Worm (Caenorhabditis elegans) whole organism, L4 larva: Measurements from ENCODE around the gene scl-1.

Experiments
- F10B5.3 ChIP-seq: sonication (generic microtip); optimal IDR thresholded peaks from 2 replicates; lab custom pipeline; 2016; ENCODE audit warnings: mild to moderate bottlenecking, missing genetic modification characterization, missing compliant biosample characterization
- F26F4.8 ChIP-seq: fragments of 200-800 bp; sonication (Bioruptor generic); conservative IDR thresholded peaks from 2 replicates; pipeline ENCODE4 v1.3.6; 2022; ENCODE audit warnings: missing genetic modification characterization, missing compliant biosample characterization
- Y48G9A.11 ChIP-seq: fragments of 200-800 bp; sonication (Bioruptor generic); IDR thresholded peaks from 2 replicates; pipeline ENCODE4 v1.3.6; 2022; ENCODE audit warnings: missing genetic modification reagents, missing genetic modification characterization, missing compliant biosample characterization
- ZK337.2 ChIP-seq: fragments of 200-800 bp; sonication (Bioruptor generic); IDR thresholded peaks from 2 replicates; pipeline ENCODE4 v1.3.6; 2022; ENCODE audit warnings: missing genetic modification reagents, missing genetic modification characterization, missing compliant biosample characterization
- ZK546.5 ChIP-seq, 2 experiments: sonication (generic microtip); optimal IDR thresholded peaks; 2 replicates each; lab custom pipeline; 2017; ENCODE audit warnings: missing biosample characterization in 2 of 2, missing genetic modification characterization in 2 of 2
- aha-1 ChIP-seq: fragments of 150-350 bp; peaks from one replicate; lab custom pipeline; 2014; ENCODE audit warnings: missing biosample characterization, missing genetic modification characterization
- attf-4 ChIP-seq: sonication (generic microtip); optimal IDR thresholded peaks from 3 replicates; lab custom pipeline; 2017; ENCODE audit warnings: missing biosample characterization, missing genetic modification characterization
- ces-1 ChIP-seq: fragments of 150-350 bp; sonication (generic microtip); optimal IDR thresholded peaks from 4 replicates; lab custom pipeline; 2014; ENCODE audit warnings: missing biosample characterization, missing genetic modification reagents, missing genetic modification characterization
- ctbp-1 ChIP-seq: fragments of 200-800 bp; sonication (Bioruptor generic); IDR thresholded peaks from 2 replicates; pipeline ENCODE4 v1.3.6; 2022; ENCODE audit warnings: missing genetic modification reagents, missing genetic modification characterization, missing compliant biosample characterization
- daf-16 ChIP-seq, 3 experiments: sonication (generic microtip); optimal IDR thresholded peaks; 2 replicates each; lab custom pipeline; 2016 to 2017; ENCODE audit warnings: missing genetic modification characterization in 3 of 3, missing genetic modification reagents in 3 of 3, mild to moderate bottlenecking in 2 of 3, missing compliant biosample characterization in 2 of 3, missing biosample characterization in 1 of 3, moderate library complexity in 1 of 3
- daf-8 ChIP-seq: fragments of 200-800 bp; sonication (Bioruptor generic); IDR thresholded peaks from 2 replicates; pipeline ENCODE4 v1.3.6; 2022; ENCODE audit warnings: missing genetic modification characterization, missing compliant biosample characterization
- dmd-6 ChIP-seq: fragments of 200-800 bp; sonication (Bioruptor generic); IDR thresholded peaks from 2 replicates; pipeline ENCODE4 v1.3.6; 2022; ENCODE audit warnings: missing genetic modification reagents, missing genetic modification characterization, missing compliant biosample characterization
- dmd-8 ChIP-seq: fragments of 200-800 bp; sonication (Bioruptor generic); IDR thresholded peaks from 2 replicates; pipeline ENCODE4 v1.3.6; 2022; ENCODE audit warnings: missing genetic modification characterization, missing compliant biosample characterization
- duxl-1 ChIP-seq: sonication (generic microtip); optimal IDR thresholded peaks from 2 replicates; lab custom pipeline; 2016; ENCODE audit warnings: mild to moderate bottlenecking, missing genetic modification characterization, moderate library complexity, missing compliant biosample characterization; ENCODE audit not compliant: poor library complexity
- egl-43 ChIP-seq: fragments of 200-800 bp; sonication (Bioruptor generic); IDR thresholded peaks from 2 replicates; pipeline ENCODE4 v1.3.6; 2022; ENCODE audit warnings: missing genetic modification reagents, missing genetic modification characterization, missing compliant biosample characterization
- hlh-30 ChIP-seq: sonication (generic microtip); optimal IDR thresholded peaks from 2 replicates; lab custom pipeline; 2017; ENCODE audit warnings: antibody characterized with exemption, mild to moderate bottlenecking, missing genetic modification characterization, missing compliant biosample characterization; ENCODE audit not compliant: insufficient read depth
- jun-1 ChIP-seq: fragments of 150-350 bp; optimal IDR thresholded peaks from 2 replicates; lab custom pipeline; 2014; ENCODE audit warnings: missing biosample characterization, missing genetic modification reagents, missing genetic modification characterization
- lin-29 ChIP-seq: fragments of 200-800 bp; sonication (Bioruptor generic); IDR thresholded peaks from 2 replicates; pipeline ENCODE4 v1.3.6; 2022; ENCODE audit warnings: missing genetic modification reagents, missing genetic modification characterization, missing compliant biosample characterization
- lin-38 ChIP-seq: fragments of 200-800 bp; sonication (Bioruptor generic); IDR thresholded peaks from 2 replicates; pipeline ENCODE4 v1.3.6; 2022; ENCODE audit warnings: missing genetic modification reagents, missing genetic modification characterization, missing compliant biosample characterization
- mep-1 ChIP-seq: fragments of 150-350 bp; sonication (generic microtip); optimal IDR thresholded peaks from 3 replicates; lab custom pipeline; 2014; ENCODE audit warnings: missing biosample characterization, missing genetic modification characterization
- mxl-2 ChIP-seq: fragments of 200-800 bp; sonication (Bioruptor generic); conservative IDR thresholded peaks from 2 replicates; pipeline ENCODE4 v1.3.6; 2022; ENCODE audit warnings: missing genetic modification reagents, missing genetic modification characterization, missing compliant biosample characterization
- nhr-237 ChIP-seq: sonication (generic microtip); optimal IDR thresholded peaks from 2 replicates; lab custom pipeline; 2017; ENCODE audit warnings: missing biosample characterization, missing genetic modification characterization
- nhr-25 ChIP-seq: sonication (generic microtip); optimal IDR thresholded peaks from 2 replicates; lab custom pipeline; 2017; ENCODE audit warnings: missing genetic modification characterization, mild to moderate bottlenecking, missing compliant biosample characterization, antibody characterized with exemption, moderate library complexity, borderline replicate concordance; ENCODE audit not compliant: insufficient read depth
- nhr-42 ChIP-seq: fragments of 200-800 bp; sonication (Bioruptor generic); IDR thresholded peaks from 2 replicates; pipeline ENCODE4 v1.3.6; 2022; ENCODE audit warnings: missing genetic modification characterization, missing compliant biosample characterization
- nhr-6 ChIP-seq: fragments of 150-350 bp; optimal IDR thresholded peaks from 2 replicates; lab custom pipeline; 2014; ENCODE audit warnings: missing biosample characterization, missing genetic modification characterization
- nhr-76 ChIP-seq: fragments of 150-350 bp; optimal IDR thresholded peaks from 2 replicates; lab custom pipeline; 2014; ENCODE audit warnings: missing biosample characterization, missing genetic modification characterization
- nhr-77 ChIP-seq: fragments of 150-350 bp; optimal IDR thresholded peaks from 2 replicates; lab custom pipeline; 2014; ENCODE audit warnings: missing biosample characterization, missing genetic modification characterization
- pqm-1 ChIP-seq: sonication (generic microtip); optimal IDR thresholded peaks from 2 replicates; lab custom pipeline; 2017; ENCODE audit warnings: missing biosample characterization, missing genetic modification characterization
- set-16 ChIP-seq: fragments of 200-800 bp; sonication (Bioruptor generic); IDR thresholded peaks from 2 replicates; pipeline ENCODE4 v1.3.6; 2022; ENCODE audit warnings: missing genetic modification reagents, missing genetic modification characterization, missing compliant biosample characterization
- spr-1 ChIP-seq: sonication (generic microtip); optimal IDR thresholded peaks from 2 replicates; lab custom pipeline; 2016; ENCODE audit warnings: mild to moderate bottlenecking, missing genetic modification characterization, missing compliant biosample characterization
- unc-130 ChIP-seq: sonication (generic microtip); optimal IDR thresholded peaks from 2 replicates; lab custom pipeline; 2016; ENCODE audit warnings: missing genetic modification reagents, missing genetic modification characterization, missing compliant biosample characterization
- unc-39 ChIP-seq: sonication (generic microtip); optimal IDR thresholded peaks from 2 replicates; lab custom pipeline; 2017; ENCODE audit warnings: missing biosample characterization, missing genetic modification characterization
- zfp-2 ChIP-seq: sonication (generic microtip); optimal IDR thresholded peaks from 2 replicates; lab custom pipeline; 2016; ENCODE audit warnings: mild to moderate bottlenecking, missing genetic modification characterization, missing compliant biosample characterization
- zip-11 ChIP-seq: fragments of 200-800 bp; sonication (Bioruptor generic); IDR thresholded peaks from 2 replicates; pipeline ENCODE4 v1.3.6; 2022; ENCODE audit warnings: missing genetic modification characterization, missing compliant biosample characterization
- ztf-7 ChIP-seq: fragments of 150-350 bp; optimal IDR thresholded peaks from 2 replicates; lab custom pipeline; 2014; ENCODE audit warnings: missing biosample characterization, missing genetic modification characterization

Gene scl-1

DNA sequence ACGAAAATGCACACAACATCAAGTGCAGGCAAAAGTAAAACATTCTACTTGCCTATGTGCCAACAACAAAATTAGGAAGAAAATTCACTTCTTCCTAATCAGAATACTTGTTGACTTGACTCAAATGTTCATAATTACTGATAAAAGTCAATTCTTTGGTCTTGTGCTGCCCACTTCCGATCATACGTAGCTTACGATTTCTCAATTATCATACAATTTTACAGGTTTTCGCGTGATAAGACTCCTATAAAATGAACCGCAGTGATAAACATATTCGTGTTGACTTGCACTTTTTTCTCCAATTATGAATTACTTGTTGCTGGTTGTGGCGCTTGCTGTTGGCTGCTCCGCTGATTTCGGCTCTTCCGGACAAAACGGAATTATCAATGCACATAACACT lies 1.3 kb downstream of the scl-1 start, which contains the start of gene scl-2 (continued):
- TF ChIP-seq daf-16 (GFP tag; optimal IDR thresholded peaks at IDR 0.05; lab: Kevin White, UChicago): no peak
- peak; percentile 99 for TF ChIP-seq daf-16 (tag; optimal IDR thresholded peaks at IDR 0.05; lab: Kevin White, UChicago)
- TF ChIP-seq nhr-42 (GFP tag; lab: Robert Waterston, UW): no peak
- TF ChIP-seq ctbp-1 (GFP tag; lab: Robert Waterston, UW): no peak

DNA sequence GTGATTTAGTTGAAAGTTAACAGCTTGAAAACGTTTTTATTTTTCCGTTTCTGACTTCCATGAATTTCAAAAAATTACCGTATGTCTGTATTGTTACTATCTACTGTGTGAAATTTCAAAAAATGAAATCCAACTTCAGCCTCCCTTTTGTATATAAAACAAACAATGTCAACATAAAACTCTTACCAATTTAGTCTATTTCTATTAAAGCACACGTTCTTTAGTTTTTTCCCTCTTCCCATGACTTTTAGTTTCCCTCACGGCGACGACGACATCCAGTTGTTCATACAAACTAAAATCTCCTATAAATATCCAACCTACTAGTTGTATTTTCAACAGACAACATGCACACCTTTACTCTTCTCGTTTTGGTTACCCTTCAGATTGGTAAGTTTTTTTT lies 3.2 kb downstream of the scl-1 start, which contains the start of gene scl-3:
Gene scl-3 (plus strand): TSS at position 301 of the 400 bp plus-strand sequence.
- TF ChIP-seq aha-1 (tag; lab: Kevin White, UChicago) (peak; percentile 20), pqm-1 (tag; lab: Kevin White, UChicago) (no peak)

DNA sequence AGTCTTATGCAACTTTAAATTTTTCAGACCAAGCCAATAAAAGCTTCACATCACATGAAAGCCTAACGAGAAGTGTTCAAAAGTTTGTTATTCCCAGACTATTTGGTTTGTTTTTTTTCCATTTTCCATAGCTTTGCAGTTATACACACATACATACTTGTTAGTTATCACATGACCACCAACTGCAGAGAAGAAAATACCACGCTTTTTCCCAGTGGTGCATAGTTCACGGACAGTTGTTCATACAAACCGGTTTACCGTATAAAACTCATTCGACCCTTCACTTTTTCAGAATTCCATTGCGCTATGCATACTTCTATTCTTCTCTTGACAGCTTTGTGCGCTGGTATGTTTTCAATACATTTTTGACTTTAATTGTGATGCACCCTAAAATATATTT lies 7.6 kb downstream of the scl-1 start, which contains the start of gene scl-5:
Gene scl-5 (plus strand): TSS at position 301 of the 400 bp plus-strand sequence.
- no peak for TF ChIP-seq dmd-8
- no peak for TF ChIP-seq lin-29 (GFP tag; lab: Robert Waterston, UW)
- no peak for TF ChIP-seq nhr-6 (tag; lab: Kevin White, UChicago)
- TF ChIP-seq jun-1 (tag; lab: Kevin White, UChicago): no peak
- no peak for TF ChIP-seq ces-1 (GFP tag; lab: Kevin White, UChicago)
- TF ChIP-seq daf-16 (GFP tag; optimal IDR thresholded peaks at IDR 0.05; lab: Kevin White, UChicago): no peak
- no peak for TF ChIP-seq daf-16 (tag; optimal IDR thresholded peaks at IDR 0.05; lab: Kevin White, UChicago)
- TF ChIP-seq spr-1 (tag; lab: Kevin White, UChicago): no peak
- TF ChIP-seq mxl-2 (GFP tag; lab: Robert Waterston, UW): no peak
- no peak for TF ChIP-seq F10B5.3 (tag; lab: Kevin White, UChicago)
- TF ChIP-seq zfp-2 (tag; lab: Kevin White, UChicago): no peak
- no peak for TF ChIP-seq zip-11 (GFP tag; lab: Robert Waterston, UW)
- no peak for TF ChIP-seq attf-4 (tag; lab: Kevin White, UChicago)
- no peak for TF ChIP-seq dmd-6 (GFP tag; lab: Robert Waterston, UW)

DNA sequence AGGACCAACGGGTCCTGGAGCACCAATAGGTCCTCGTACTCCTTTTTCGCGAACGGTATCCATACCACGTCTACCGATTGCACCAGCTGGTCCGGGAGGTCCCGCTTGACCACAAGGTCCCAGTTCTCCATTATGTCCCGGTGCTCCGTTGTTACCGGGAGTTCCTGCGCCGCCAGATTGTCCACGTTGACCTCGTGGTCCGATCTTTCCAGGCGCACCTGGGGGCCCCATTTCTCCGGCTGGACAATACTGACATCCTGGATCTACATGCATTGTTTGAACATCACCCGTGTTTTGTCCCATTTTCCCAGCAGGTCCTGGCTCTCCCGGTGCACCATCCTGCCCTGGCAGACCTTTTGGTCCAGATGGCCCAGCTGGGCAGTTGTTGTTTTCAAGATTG lies 9.9 kb downstream of the scl-1 start:
- TF ChIP-seq aha-1 (tag; lab: Kevin White, UChicago): peak; percentile 80
- no peak for TF ChIP-seq duxl-1 (tag; lab: Kevin White, UChicago)
- no peak for TF ChIP-seq ctbp-1 (GFP tag; lab: Robert Waterston, UW)
- TF ChIP-seq unc-130 (GFP tag; lab: Kevin White, UChicago): no peak
- no peak for TF ChIP-seq Y48G9A.11 (GFP tag; lab: Robert Waterston, UW)
- no peak for TF ChIP-seq ZK337.2
- TF ChIP-seq lin-29 (GFP tag; lab: Robert Waterston, UW): no peak
- no peak for TF ChIP-seq nhr-77 (tag; lab: Kevin White, UChicago)
- TF ChIP-seq set-16: peak; percentile 68; the same call in 1 of the 2 replicates
- no peak for TF ChIP-seq nhr-237 (tag; lab: Kevin White, UChicago)
- 0 out of 2 replicates have a peak, but pooled peaks have one; percentile 36 for TF ChIP-seq egl-43 (GFP tag; lab: Robert Waterston, UW)
- TF ChIP-seq nhr-25: no peak
- no peak for TF ChIP-seq ztf-7 (tag; lab: Kevin White, UChicago)
- no peak for TF ChIP-seq daf-8 (GFP tag; lab: Robert Waterston, UW)
- TF ChIP-seq mep-1 (tag; lab: Kevin White, UChicago): no peak
- no peak for TF ChIP-seq unc-39
- TF ChIP-seq dmd-6 (GFP tag; lab: Robert Waterston, UW): no peak
- no peak for TF ChIP-seq F26F4.8 (GFP tag; lab: Robert Waterston, UW)
- TF ChIP-seq hlh-30 (tag; lab: Kevin White, UChicago): no peak
- no peak for TF ChIP-seq nhr-76 (tag; lab: Kevin White, UChicago)
- no peak for TF ChIP-seq spr-1 (tag; lab: Kevin White, UChicago)
- TF ChIP-seq zip-11 (GFP tag; lab: Robert Waterston, UW): no peak
- TF ChIP-seq lin-38 (GFP tag; lab: Robert Waterston, UW): no peak
- no peak for TF ChIP-seq ZK546.5 (tag; optimal IDR thresholded peaks at IDR 0.05; lab: Kevin White, UChicago)
